Fruit fly (Drosophila melanogaster) whole organism, embryonic: ENCODE results near the gene CG32425.
A peak's percentile ranks its signal among the peaks of the same experiment; 100 is the strongest.

ENCODE experiments used
- B-H1 ChIP-seq: fragments of 200-800 bp; sonication (Bioruptor generic); IDR thresholded peaks from 3 replicates; pipeline ENCODE4 v1.3.6; 2022; ENCODE audit warnings: missing biosample characterization, missing genetic modification characterization
- CG10366 ChIP-seq: fragments of 200-800 bp; sonication (Bioruptor generic); IDR thresholded peaks from 2 replicates; pipeline ENCODE4 v1.3.6; 2022; ENCODE audit warnings: missing biosample characterization, missing genetic modification characterization
- CG12659 ChIP-seq: fragments of 200-800 bp; sonication (Bioruptor generic); optimal IDR thresholded peaks from 3 replicates; lab custom pipeline; 2017; ENCODE audit warnings: mild to moderate bottlenecking, missing biosample characterization, missing genetic modification reagents, missing genetic modification characterization
- CG12769 ChIP-seq: fragments of 200-800 bp; sonication (Bioruptor generic); optimal IDR thresholded peaks from 2 replicates; lab custom pipeline; 2019; ENCODE audit warnings: missing biosample characterization, mild to moderate bottlenecking, missing genetic modification characterization, moderate library complexity
- CG13894 ChIP-seq: fragments of 200-800 bp; sonication (Bioruptor generic); optimal IDR thresholded peaks from 3 replicates; lab custom pipeline; 2018; ENCODE audit warnings: missing biosample characterization, mild to moderate bottlenecking, missing genetic modification characterization, moderate library complexity
- CG15514 ChIP-seq: fragments of 200-800 bp; sonication (Bioruptor generic); optimal IDR thresholded peaks from 3 replicates; lab custom pipeline; 2017; ENCODE audit warnings: missing biosample characterization, missing genetic modification characterization, mild to moderate bottlenecking, moderate library complexity, missing genetic modification reagents
- CG17385 ChIP-seq: fragments of 200-800 bp; sonication (Bioruptor generic); optimal IDR thresholded peaks from 3 replicates; lab custom pipeline; 2018; ENCODE audit warnings: missing biosample characterization, mild to moderate bottlenecking, missing genetic modification characterization
- CG18599 ChIP-seq: fragments of 200-800 bp; sonication (Bioruptor generic); optimal IDR thresholded peaks from 3 replicates; lab custom pipeline; 2017; ENCODE audit warnings: missing biosample characterization, missing genetic modification characterization, mild to moderate bottlenecking, moderate library complexity, missing genetic modification reagents
- CG18619 ChIP-seq: fragments of 200-800 bp; sonication (Bioruptor generic); optimal IDR thresholded peaks from 3 replicates; lab custom pipeline; 2017; ENCODE audit warnings: missing biosample characterization, mild to moderate bottlenecking, missing genetic modification characterization
- CG2120 ChIP-seq: fragments of 200-800 bp; sonication (Bioruptor generic); optimal IDR thresholded peaks from 3 replicates; lab custom pipeline; 2016; ENCODE audit warnings: missing biosample characterization, missing genetic modification characterization
- CG2129 ChIP-seq: fragments of 200-800 bp; sonication (Bioruptor generic); IDR thresholded peaks from 2 replicates; pipeline ENCODE4 v1.3.6; 2022; ENCODE audit warnings: missing biosample characterization, missing genetic modification characterization; ENCODE audit not compliant: partially characterized antibody
- CG32532 ChIP-seq: fragments of 200-800 bp; sonication (Bioruptor generic); IDR thresholded peaks from 2 replicates; pipeline ENCODE4 v1.3.6; 2022; ENCODE audit warnings: missing biosample characterization, missing genetic modification characterization
- CG34224 ChIP-seq: fragments of 200-800 bp; sonication (Bioruptor generic); IDR thresholded peaks from 3 replicates; pipeline ENCODE4 v1.3.6; 2022; ENCODE audit warnings: missing biosample characterization, missing genetic modification characterization; ENCODE audit not compliant: partially characterized antibody
- CG6765 ChIP-seq: fragments of 200-800 bp; sonication (Bioruptor generic); optimal IDR thresholded peaks from 3 replicates; lab custom pipeline; 2017; ENCODE audit warnings: missing biosample characterization, mild to moderate bottlenecking, missing genetic modification characterization
- CG7745 ChIP-seq: fragments of 200-800 bp; sonication (Bioruptor generic); optimal IDR thresholded peaks from 2 replicates; lab custom pipeline; 2018; ENCODE audit warnings: missing biosample characterization, mild to moderate bottlenecking, missing genetic modification characterization, moderate library complexity
- Deaf1 ChIP-seq: fragments of 200-800 bp; optimal IDR thresholded peaks from 3 replicates; lab custom pipeline; 2019; ENCODE audit warnings: missing biosample characterization, mild to moderate bottlenecking, missing genetic modification characterization, moderate library complexity
- Dfd ChIP-seq, 2 experiments: fragments of >200 bp; optimal IDR thresholded peaks; 2 replicates each; lab custom pipeline; 2017; ENCODE audit warnings: missing biosample characterization in 2 of 2, missing genetic modification characterization in 2 of 2
- H15 ChIP-seq: fragments of 200-800 bp; sonication (Bioruptor generic); IDR thresholded peaks from 3 replicates; pipeline ENCODE4 v1.3.6; 2022; ENCODE audit warnings: missing biosample characterization, missing genetic modification characterization
- Hmr ChIP-seq: fragments of 200-800 bp; sonication (Bioruptor generic); optimal IDR thresholded peaks from 3 replicates; lab custom pipeline; 2017; ENCODE audit warnings: mild to moderate bottlenecking, missing biosample characterization, missing genetic modification reagents, missing genetic modification characterization
- Kr ChIP-seq: fragments of 200-800 bp; sonication (Bioruptor generic); optimal IDR thresholded peaks from 2 replicates; lab custom pipeline; 2017; ENCODE audit warnings: missing biosample characterization, mild to moderate bottlenecking, missing genetic modification characterization
- Max ChIP-seq: fragments of 200-800 bp; sonication (Bioruptor generic); optimal IDR thresholded peaks from 2 replicates; lab custom pipeline; 2016; ENCODE audit warnings: missing biosample characterization, mild to moderate bottlenecking, missing genetic modification characterization
- Med ChIP-seq: fragments of 200-800 bp; sonication (Bioruptor generic); peaks from one replicate; lab custom pipeline; 2016; ENCODE audit warnings: missing biosample characterization, missing genetic modification characterization, mild to moderate bottlenecking, inconsistent platforms, moderate library complexity
- Neu2 ChIP-seq: fragments of 200-800 bp; sonication (Bioruptor generic); optimal IDR thresholded peaks from 3 replicates; lab custom pipeline; 2016; ENCODE audit warnings: missing biosample characterization, missing genetic modification characterization, borderline replicate concordance
- NfI ChIP-seq: fragments of 200-800 bp; sonication (Bioruptor generic); optimal IDR thresholded peaks from 3 replicates; lab custom pipeline; 2018; ENCODE audit warnings: missing biosample characterization, mild to moderate bottlenecking, missing genetic modification characterization, moderate library complexity
- Pdp1 ChIP-seq, 2 experiments: fragments of 200-800 bp; sonication (Bioruptor generic); optimal IDR thresholded peaks; 3 replicates each; lab custom pipeline; 2016; ENCODE audit warnings: missing biosample characterization in 2 of 2, missing genetic modification characterization in 2 of 2, mild to moderate bottlenecking in 1 of 2, moderate library complexity in 1 of 2
- Stat92E ChIP-seq, 3 experiments: fragments of >200 bp in 2 of 3; fragments of 200-800 bp in 1 of 3; sonication (Bioruptor generic) in 1 of 3; optimal IDR thresholded peaks; 2 replicates each; lab custom pipeline; 2017 to 2019; ENCODE audit warnings: missing biosample characterization in 3 of 3, missing genetic modification characterization in 3 of 3, mild to moderate bottlenecking in 1 of 3, moderate library complexity in 1 of 3
- Usf ChIP-seq: fragments of 200-800 bp; sonication (Bioruptor generic); optimal IDR thresholded peaks from 2 replicates; lab custom pipeline; 2017; ENCODE audit warnings: missing genotype, missing biosample characterization, missing genetic modification characterization
- ap ChIP-seq: fragments of 200-800 bp; sonication (Bioruptor generic); IDR thresholded peaks from 2 replicates; pipeline ENCODE4 v1.3.6; 2022; ENCODE audit warnings: missing biosample characterization, missing genetic modification characterization
- cg ChIP-seq: fragments of 200-800 bp; sonication (Bioruptor generic); optimal IDR thresholded peaks from 3 replicates; lab custom pipeline; 2019; ENCODE audit warnings: missing biosample characterization, mild to moderate bottlenecking, missing genetic modification characterization, moderate library complexity
- crp ChIP-seq, 2 experiments: fragments of 200-800 bp; sonication (Bioruptor generic); optimal IDR thresholded peaks; 2 replicates in 1 of 2; 3 replicates in 1 of 2; lab custom pipeline; 2017; ENCODE audit warnings: missing biosample characterization in 2 of 2, missing genetic modification characterization in 2 of 2, mild to moderate bottlenecking in 1 of 2, moderate library complexity in 1 of 2
- cwo ChIP-seq: fragments of 200-800 bp; sonication (Bioruptor generic); optimal IDR thresholded peaks from 3 replicates; lab custom pipeline; 2017; ENCODE audit warnings: missing biosample characterization, missing genetic modification characterization, mild to moderate bottlenecking, moderate library complexity, missing genetic modification reagents
- dmrt11E ChIP-seq: fragments of 200-800 bp; sonication (Bioruptor generic); optimal IDR thresholded peaks from 3 replicates; lab custom pipeline; 2018; ENCODE audit warnings: missing biosample characterization, mild to moderate bottlenecking, missing genetic modification characterization, moderate library complexity
- exex ChIP-seq: fragments of 200-800 bp; sonication (Bioruptor generic); optimal IDR thresholded peaks from 4 replicates; lab custom pipeline; 2018; ENCODE audit warnings: missing biosample characterization, mild to moderate bottlenecking, missing genetic modification characterization, moderate library complexity
- gro ChIP-seq: fragments of 200-800 bp; sonication (Bioruptor generic); optimal IDR thresholded peaks from 2 replicates; lab custom pipeline; 2016; ENCODE audit warnings: missing biosample characterization, missing genetic modification characterization
- hb ChIP-seq: fragments of 200-800 bp; sonication (Bioruptor generic); IDR thresholded peaks from 3 replicates; pipeline ENCODE4 v1.3.6; 2022; ENCODE audit warnings: missing biosample characterization, missing genetic modification characterization; ENCODE audit not compliant: partially characterized antibody
- hkb ChIP-seq, 2 experiments: fragments of 200-800 bp in 1 of 2; fragments of >200 bp in 1 of 2; sonication (Bioruptor generic) in 1 of 2; IDR thresholded peaks in 1 of 2; optimal IDR thresholded peaks in 1 of 2; 2 replicates each; pipeline versions ENCODE4 v1.3.6 to Lab custom; 2017 to 2022; ENCODE audit warnings: missing biosample characterization in 1 of 2, missing genetic modification characterization in 1 of 2
- lab ChIP-seq: fragments of 200-800 bp; sonication (Bioruptor generic); optimal IDR thresholded peaks from 3 replicates; lab custom pipeline; 2017; ENCODE audit warnings: missing biosample characterization, missing genetic modification characterization, mild to moderate bottlenecking, moderate library complexity, missing genetic modification reagents
- lola ChIP-seq, 3 experiments: fragments of >200 bp in 2 of 3; fragments of 200-800 bp in 1 of 3; sonication (Bioruptor generic) in 1 of 3; optimal IDR thresholded peaks; 2 replicates each; lab custom pipeline; 2017 to 2019; ENCODE audit warnings: missing biosample characterization in 3 of 3, missing genetic modification characterization in 3 of 3, mild to moderate bottlenecking in 1 of 3, moderate library complexity in 1 of 3
- pita ChIP-seq: fragments of 200-800 bp; sonication (Bioruptor generic); optimal IDR thresholded peaks from 2 replicates; lab custom pipeline; 2017; ENCODE audit warnings: missing biosample characterization, mild to moderate bottlenecking, missing genetic modification characterization
- pros ChIP-seq: fragments of 200-800 bp; sonication (Bioruptor generic); optimal IDR thresholded peaks from 3 replicates; lab custom pipeline; 2019; ENCODE audit warnings: missing biosample characterization, mild to moderate bottlenecking, missing genetic modification characterization, moderate library complexity
- repo ChIP-seq: fragments of 200-800 bp; sonication (Bioruptor generic); optimal IDR thresholded peaks from 2 replicates; lab custom pipeline; 2016; ENCODE audit warnings: missing biosample characterization, missing genetic modification characterization
- rib ChIP-seq: fragments of 200-800 bp; sonication (Bioruptor generic); IDR thresholded peaks from 2 replicates; pipeline ENCODE4 v1.3.6; 2022; ENCODE audit warnings: missing biosample characterization, missing genetic modification characterization
- sd ChIP-seq: fragments of 200-800 bp; sonication (Bioruptor generic); optimal IDR thresholded peaks from 3 replicates; lab custom pipeline; 2018; ENCODE audit warnings: missing biosample characterization, mild to moderate bottlenecking, missing genetic modification characterization, moderate library complexity
- sens ChIP-seq: fragments of 200-800 bp; sonication (Bioruptor generic); peaks from one replicate; lab custom pipeline; 2016; ENCODE audit warnings: missing biosample characterization, missing genetic modification characterization
- sisA ChIP-seq: fragments of 200-800 bp; sonication (Bioruptor generic); IDR thresholded peaks from 2 replicates; pipeline ENCODE4 v1.3.6; 2022; ENCODE audit warnings: missing biosample characterization, missing genetic modification characterization
- unpg ChIP-seq: fragments of 200-800 bp; sonication (Bioruptor generic); optimal IDR thresholded peaks from 3 replicates; lab custom pipeline; 2018; ENCODE audit warnings: missing biosample characterization, mild to moderate bottlenecking, missing genetic modification characterization, moderate library complexity
- z ChIP-seq: fragments of 200-800 bp; sonication (Bioruptor generic); IDR thresholded peaks from 3 replicates; pipeline ENCODE4 v1.3.6; 2022; ENCODE audit warnings: missing biosample characterization, missing genetic modification characterization

Gene CG32425

DNA sequence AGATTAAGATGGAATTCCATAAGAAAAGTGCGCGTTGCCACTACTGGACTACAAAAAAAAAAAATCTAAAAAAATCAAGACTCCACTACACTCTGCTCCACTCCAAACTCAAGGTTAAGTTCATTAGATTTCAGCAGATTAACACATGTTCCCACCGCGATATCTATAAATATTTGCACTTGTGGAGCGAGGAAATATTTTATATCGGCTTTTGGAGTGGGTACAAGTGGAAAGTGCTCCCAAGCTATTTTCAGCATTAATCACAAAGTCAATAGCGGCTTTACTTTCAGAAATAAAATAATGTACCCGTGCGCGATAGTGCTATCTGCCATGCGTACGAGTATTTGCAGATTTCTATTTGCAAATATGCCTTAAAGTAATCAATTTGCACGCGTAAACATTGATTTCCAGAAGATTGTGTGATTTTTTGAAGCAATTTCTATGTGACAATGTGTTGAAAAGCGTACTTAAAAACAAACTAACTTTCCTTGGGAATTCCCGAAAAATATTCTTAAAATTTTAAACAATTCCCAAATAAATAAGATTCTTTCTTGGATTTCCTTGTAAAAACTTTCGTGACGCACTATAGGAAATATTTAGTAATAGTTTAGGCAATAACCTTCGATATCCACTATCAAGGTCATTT, 40.7 kb downstream of the CG32425 start (continued):
- no peak; the same call in 2 of the 3 replicates for TF ChIP-seq B-H1 (GFP tag; lab: Robert Waterston, UW)
- TF ChIP-seq sens: peak; percentile 85
- peak; percentile 25 for TF ChIP-seq CG12769 (tag; lab: Kevin White, UChicago)
- TF ChIP-seq Neu2 (GFP tag; lab: Kevin White, UChicago): no peak
- no peak for TF ChIP-seq CG34224 (GFP tag; lab: Robert Waterston, UW)
- no peak for TF ChIP-seq repo (GFP tag; lab: Kevin White, UChicago)
- TF ChIP-seq Med: peak; percentile 81
- TF ChIP-seq lab: peak; percentile 58
- TF ChIP-seq Stat92E (GFP tag; optimal IDR thresholded peaks at IDR 0.05; lab: Kevin White, UChicago): no peak
- TF ChIP-seq pros (GFP tag; lab: Kevin White, UChicago): no peak
- no peak for TF ChIP-seq CG18599 (GFP tag; lab: Kevin White, UChicago)
- TF ChIP-seq CG2120: no peak
- TF ChIP-seq Hmr: peak; percentile 42
- peak; percentile 43 for TF ChIP-seq exex (tag; lab: Kevin White, UChicago)
- no peak for TF ChIP-seq lola (GFP tag; optimal IDR thresholded peaks at IDR 0.05; lab: Kevin White, UChicago)
- TF ChIP-seq cwo: peak; percentile 53
- no peak for TF ChIP-seq CG10366 (GFP tag; lab: Robert Waterston, UW)
- no peak for TF ChIP-seq hkb (optimal IDR thresholded peaks at IDR 0.05; lab: Kevin White, UChicago)
- 0 out of 2 replicates have a peak, but pooled peaks have one; percentile 27 for TF ChIP-seq hkb (GFP tag; IDR thresholded peaks at IDR 0.05; lab: Robert Waterston, UW)
- no peak for TF ChIP-seq CG7745 (tag; lab: Kevin White, UChicago)
- TF ChIP-seq, all 482 proteins: peak for 13

DNA sequence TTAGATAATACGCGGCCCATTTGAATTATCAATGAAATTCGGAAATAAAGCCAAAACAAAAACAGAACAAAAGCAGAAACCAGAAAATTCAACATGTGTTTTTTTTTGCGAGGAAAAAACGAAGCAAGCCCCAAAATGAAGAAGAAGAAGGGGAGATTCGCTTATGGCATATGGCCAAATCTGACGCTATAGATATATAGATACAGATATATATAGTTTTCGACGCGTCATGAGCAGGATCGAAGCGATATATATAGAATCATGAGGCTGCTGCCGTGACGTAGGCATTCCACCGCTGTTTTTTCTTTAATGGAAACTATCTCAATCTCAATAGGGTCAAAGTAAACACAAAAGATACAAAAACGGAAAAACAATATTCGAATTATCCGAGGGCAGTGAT, 41.3 kb downstream of the CG32425 start:
- TF ChIP-seq dmrt11E (tag; lab: Kevin White, UChicago): no peak
- TF ChIP-seq Kr (GFP tag; lab: Kevin White, UChicago): no peak
- no peak for TF ChIP-seq CG6765 (GFP tag; lab: Kevin White, UChicago)
- TF ChIP-seq rib (GFP tag; lab: Robert Waterston, UW): 0 out of 2 replicates have a peak, but pooled peaks have one; percentile 25
- no peak for TF ChIP-seq Usf (GFP tag; lab: Kevin White, UChicago)
- TF ChIP-seq unpg (GFP tag; lab: Kevin White, UChicago): no peak
- peak; percentile 66 for TF ChIP-seq CG12769 (tag; lab: Kevin White, UChicago)
- TF ChIP-seq cg (GFP tag; lab: Kevin White, UChicago): no peak
- no peak for TF ChIP-seq Deaf1 (tag; lab: Kevin White, UChicago)
- TF ChIP-seq hb: no peak
- TF ChIP-seq gro (GFP tag; lab: Kevin White, UChicago): peak; percentile 27
- TF ChIP-seq CG12659 (GFP tag; lab: Kevin White, UChicago): no peak
- TF ChIP-seq sd (tag; lab: Kevin White, UChicago): peak; percentile 86
- TF ChIP-seq CG2129 (GFP tag; lab: Robert Waterston, UW): no peak
- no peak for TF ChIP-seq CG15514 (GFP tag; lab: Kevin White, UChicago)
- no peak for TF ChIP-seq CG32532 (GFP tag; lab: Robert Waterston, UW)
- no peak for TF ChIP-seq sisA (GFP tag; lab: Robert Waterston, UW)
- no peak for TF ChIP-seq H15 (GFP tag; lab: Robert Waterston, UW)
- peak; percentile 95 for TF ChIP-seq CG13894 (tag; lab: Kevin White, UChicago)
- TF ChIP-seq CG17385 (GFP tag; lab: Kevin White, UChicago): peak; percentile 51
- TF ChIP-seq ap (GFP tag; lab: Robert Waterston, UW): no peak
- TF ChIP-seq crp (GFP tag; optimal IDR thresholded peaks at IDR 0.05; lab: Kevin White, UChicago): no peak
- TF ChIP-seq pita: no peak
- peak; percentile 38 for TF ChIP-seq NfI (GFP tag; lab: Kevin White, UChicago)
- TF ChIP-seq Dfd (GFP tag; optimal IDR thresholded peaks at IDR 0.05; lab: Kevin White, UChicago): no peak
- TF ChIP-seq Pdp1 (GFP tag; optimal IDR thresholded peaks at IDR 0.05; lab: Kevin White, UChicago): peak in 1 of 2 experiments; percentile 26
- TF ChIP-seq Max (GFP tag; lab: Kevin White, UChicago): no peak
- no peak for TF ChIP-seq CG18619 (GFP tag; lab: Kevin White, UChicago)
- TF ChIP-seq z (GFP tag; lab: Robert Waterston, UW): no peak
